Worm (Caenorhabditis elegans): ENCODE measurements around the gene srd-70.

ce11 chrV:20411659-20412058 lies 42.3 kb upstream of the srd-70 start, which contains the start of gene F53H2.3:
- no peak for TF ChIP-seq elt-2 (tag; optimal IDR thresholded peaks at IDR 0.05)
- no peak for TF ChIP-seq pha-4 (tag; optimal IDR thresholded peaks at IDR 0.05)
- TF ChIP-seq ama-1 (optimal IDR thresholded peaks at IDR 0.05): no peak
- no peak for TF ChIP-seq unc-86 (tag; optimal IDR thresholded peaks at IDR 0.05)
- TF ChIP-seq pros-1 (tag; optimal IDR thresholded peaks at IDR 0.05): no peak
- TF ChIP-seq nfya-1 (tag; optimal IDR thresholded peaks at IDR 0.05): no peak
- TF ChIP-seq nhr-11 (tag; optimal IDR thresholded peaks at IDR 0.05): no peak
- TF ChIP-seq pag-3 (tag; optimal IDR thresholded peaks at IDR 0.05; ENCODE audit: borderline replicate concordance): no peak
- no peak for TF ChIP-seq T23F11.4 (GFP tag; optimal IDR thresholded peaks at IDR 0.05)
- no peak for TF ChIP-seq K09A11.1 (tag; optimal IDR thresholded peaks at IDR 0.05; ENCODE audit: insufficient read depth)
- TF ChIP-seq sox-2 (GFP tag; IDR thresholded peaks at IDR 0.05): no peak
- no peak for TF ChIP-seq sox-4 (tag; optimal IDR thresholded peaks at IDR 0.05)
- TF ChIP-seq rnt-1 (tag; optimal IDR thresholded peaks at IDR 0.05): no peak
- no peak for TF ChIP-seq ceh-24 (tag; optimal IDR thresholded peaks at IDR 0.05)
